Fruit fly (Drosophila melanogaster) whole organism, wandering third instar larva: ENCODE measurements around the gene cher.

Experiments
- CG32264 ChIP-seq: fragments of 200-800 bp; sonication (Bioruptor generic); optimal IDR thresholded peaks from 2 replicates; lab custom pipeline; 2016; ENCODE audit warnings: missing biosample characterization, missing genetic modification characterization
- CG9705 ChIP-seq: fragments of 200-800 bp; sonication (Bioruptor generic); optimal IDR thresholded peaks from 2 replicates; lab custom pipeline; 2018; ENCODE audit warnings: missing biosample characterization, mild to moderate bottlenecking, missing genetic modification characterization
- Dfd ChIP-seq: fragments of >200 bp; optimal IDR thresholded peaks from 2 replicates; lab custom pipeline; 2017; ENCODE audit warnings: missing biosample characterization, missing genetic modification characterization
- Dif ChIP-seq: fragments of 200-275, 200-300 bp; sonication (Bioruptor generic); optimal IDR thresholded peaks from 2 replicates; lab custom pipeline; 2018; ENCODE audit warnings: missing biosample characterization, missing genetic modification characterization; ENCODE audit not compliant: partially characterized antibody
- GATAd ChIP-seq: sonication (Bioruptor generic); optimal IDR thresholded peaks from 2 replicates; lab custom pipeline; 2016; ENCODE audit warnings: missing biosample characterization, missing genetic modification characterization
- HLH106 ChIP-seq: fragments of 200-800 bp; optimal IDR thresholded peaks from 3 replicates; lab custom pipeline; 2019; ENCODE audit warnings: missing biosample characterization, mild to moderate bottlenecking, missing genetic modification characterization, moderate library complexity
- Hnf4 ChIP-seq: fragments of 200-800 bp; sonication (Bioruptor generic); optimal IDR thresholded peaks from 2 replicates; lab custom pipeline; 2016; ENCODE audit warnings: missing biosample characterization, mild to moderate bottlenecking, missing genetic modification characterization
- Hr78 ChIP-seq: fragments of >200 bp; optimal IDR thresholded peaks from 2 replicates; lab custom pipeline; 2017; ENCODE audit warnings: missing biosample characterization, missing genetic modification characterization
- Jra ChIP-seq: sonication (Bioruptor generic); optimal IDR thresholded peaks from 2 replicates; lab custom pipeline; 2016; ENCODE audit warnings: missing biosample characterization, missing genetic modification characterization
- Myc ChIP-seq: fragments of >200 bp; optimal IDR thresholded peaks from 2 replicates; lab custom pipeline; 2017
- OdsH ChIP-seq: fragments of 200-800 bp; sonication (Bioruptor generic); optimal IDR thresholded peaks from 2 replicates; lab custom pipeline; 2016; ENCODE audit warnings: missing biosample characterization, mild to moderate bottlenecking, missing genetic modification characterization
- Rel ChIP-seq, 2 experiments: fragments of 200-800 bp; sonication (Bioruptor generic) in 1 of 2; optimal IDR thresholded peaks; 2 replicates in 1 of 2; 3 replicates in 1 of 2; lab custom pipeline; 2016 to 2019; ENCODE audit warnings: mild to moderate bottlenecking in 2 of 2, missing biosample characterization in 2 of 2, missing genetic modification characterization in 2 of 2, moderate library complexity in 1 of 2
- Sp1 ChIP-seq: fragments of 200-800 bp; sonication (Bioruptor generic); optimal IDR thresholded peaks from 3 replicates; lab custom pipeline; 2019; ENCODE audit warnings: missing biosample characterization, mild to moderate bottlenecking, missing genetic modification characterization, moderate library complexity
- Vsx2 ChIP-seq: fragments of 200-300, 225-300 bp; sonication (Bioruptor generic); optimal IDR thresholded peaks from 2 replicates; lab custom pipeline; 2018; ENCODE audit warnings: missing biosample characterization, missing genetic modification characterization; ENCODE audit not compliant: partially characterized antibody
- br ChIP-seq: fragments of 200-800 bp; sonication (Bioruptor generic); optimal IDR thresholded peaks from 2 replicates; lab custom pipeline; 2016; ENCODE audit warnings: missing biosample characterization, missing genetic modification characterization
- brk ChIP-seq: fragments of 200-800 bp; sonication (Bioruptor generic); optimal IDR thresholded peaks from 2 replicates; lab custom pipeline; 2016; ENCODE audit warnings: missing biosample characterization, mild to moderate bottlenecking, missing genetic modification characterization
- dl ChIP-seq, 2 experiments: fragments of 175-275, 200-275 bp in 1 of 2; fragments of 200-275 bp in 1 of 2; sonication (Bioruptor generic); optimal IDR thresholded peaks; lab custom pipeline; 2018; ENCODE audit warnings: mild to moderate bottlenecking in 2 of 2, missing biosample characterization in 2 of 2, missing genetic modification characterization in 2 of 2, moderate library complexity in 2 of 2; ENCODE audit not compliant: partially characterized antibody in 2 of 2, insufficient read depth in 1 of 2
- dmrt93B ChIP-seq: fragments of 200-800 bp; sonication (Bioruptor generic); optimal IDR thresholded peaks from 2 replicates; lab custom pipeline; 2018; ENCODE audit warnings: missing biosample characterization, mild to moderate bottlenecking, missing genetic modification characterization
- dsf ChIP-seq: sonication (Bioruptor generic); optimal IDR thresholded peaks from 2 replicates; lab custom pipeline; 2016; ENCODE audit warnings: missing biosample characterization, missing genetic modification characterization, borderline replicate concordance
- ey ChIP-seq: fragments of 200-800 bp; sonication (Bioruptor generic); optimal IDR thresholded peaks from 2 replicates; lab custom pipeline; 2016; ENCODE audit warnings: missing biosample characterization, missing genetic modification characterization
- foxo ChIP-seq, 2 experiments: fragments of 200-800 bp; sonication (Bioruptor generic); optimal IDR thresholded peaks; 2 replicates in 1 of 2; 3 replicates in 1 of 2; lab custom pipeline; 2016 to 2017; ENCODE audit warnings: missing biosample characterization in 2 of 2, missing genetic modification characterization in 2 of 2
- fru ChIP-seq: fragments of 200-800 bp; sonication (Bioruptor generic); optimal IDR thresholded peaks from 3 replicates; lab custom pipeline; 2016; ENCODE audit warnings: missing biosample characterization, mild to moderate bottlenecking, missing genetic modification characterization
- h ChIP-seq: fragments of 200-800 bp; sonication (Bioruptor generic); optimal IDR thresholded peaks from 3 replicates; lab custom pipeline; 2016; ENCODE audit warnings: missing biosample characterization, mild to moderate bottlenecking, missing genetic modification characterization
- jim ChIP-seq: fragments of 175-275, 200-325 bp; sonication (Bioruptor generic); optimal IDR thresholded peaks from 2 replicates; lab custom pipeline; 2016; ENCODE audit warnings: missing biosample characterization, mild to moderate bottlenecking, missing genetic modification characterization
- lola ChIP-seq: fragments of >200 bp; optimal IDR thresholded peaks from 2 replicates; lab custom pipeline; 2017; ENCODE audit warnings: missing biosample characterization, missing genetic modification characterization
- pan ChIP-seq: fragments of >200 bp; optimal IDR thresholded peaks from 2 replicates; lab custom pipeline; 2017
- psq ChIP-seq: fragments of 200-800 bp; sonication (Bioruptor generic); optimal IDR thresholded peaks from 3 replicates; lab custom pipeline; 2017; ENCODE audit warnings: missing biosample characterization, mild to moderate bottlenecking, missing genetic modification characterization, moderate library complexity
- sage ChIP-seq: fragments of 200-800 bp; sonication (Bioruptor generic); optimal IDR thresholded peaks from 2 replicates; lab custom pipeline; 2016; ENCODE audit warnings: missing biosample characterization, mild to moderate bottlenecking, missing genetic modification characterization
- tai ChIP-seq: sonication (Bioruptor generic); optimal IDR thresholded peaks from 2 replicates; lab custom pipeline; 2016; ENCODE audit warnings: missing biosample characterization, missing genetic modification characterization
- usp ChIP-seq: fragments of >200 bp; optimal IDR thresholded peaks from 2 replicates; lab custom pipeline; 2017; ENCODE audit warnings: missing biosample characterization, missing genetic modification characterization

cher gene

DNA sequence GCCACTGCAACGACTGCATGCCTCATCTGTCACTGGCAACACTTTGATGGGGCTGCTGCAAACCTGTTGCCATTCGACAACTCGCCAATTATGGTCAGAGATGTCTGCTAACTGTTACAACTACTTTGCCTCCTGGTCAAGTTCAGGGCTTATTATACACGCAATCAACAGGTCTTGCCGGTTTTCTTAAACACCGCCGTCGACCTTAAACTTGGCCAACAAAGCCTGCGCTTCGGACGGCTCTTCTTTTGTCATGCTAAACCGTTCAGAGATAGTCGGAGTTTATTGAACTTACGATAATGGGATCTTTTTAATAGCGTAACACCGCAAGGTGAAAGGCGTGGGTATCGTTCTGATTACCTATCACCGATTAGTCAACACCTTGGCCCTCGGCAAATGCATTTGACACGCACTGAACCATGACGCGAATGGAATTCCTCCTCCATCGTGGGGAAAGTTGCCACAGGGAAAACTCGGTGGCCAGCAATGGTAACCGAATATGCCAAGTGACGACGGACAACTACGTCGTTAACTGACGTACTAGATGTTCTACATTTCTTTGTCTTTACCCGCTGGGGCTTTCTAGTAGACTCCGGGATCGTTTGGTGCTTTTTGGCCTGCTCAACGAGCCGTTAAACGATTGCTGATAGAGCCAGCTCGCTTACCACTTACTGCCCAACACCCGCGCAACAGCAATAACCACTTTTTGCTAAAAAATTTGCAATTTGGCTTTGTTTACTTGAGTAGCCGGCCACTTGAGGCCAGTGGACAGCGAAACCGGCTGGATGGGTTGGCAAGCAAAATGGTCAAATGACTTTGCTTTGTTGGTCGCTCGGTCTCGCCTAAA, 14.1 kb downstream of the cher start:
- no peak for TF ChIP-seq GATAd (GFP tag; lab: Kevin White, UChicago)
- TF ChIP-seq Myc = no peak
- peak; percentile 35 for TF ChIP-seq Vsx2
- no peak for TF ChIP-seq Dfd (GFP tag; lab: Kevin White, UChicago)
- TF ChIP-seq jim (GFP tag; lab: Kevin White, UChicago) = no peak
- no peak for TF ChIP-seq Rel (GFP tag; optimal IDR thresholded peaks at IDR 0.05; lab: Kevin White, UChicago)
- TF ChIP-seq Rel (tag; optimal IDR thresholded peaks at IDR 0.05; lab: Kevin White, UChicago) = peak; percentile 62
- no peak for TF ChIP-seq Hr78
- TF ChIP-seq h = peak; percentile 58

DNA sequence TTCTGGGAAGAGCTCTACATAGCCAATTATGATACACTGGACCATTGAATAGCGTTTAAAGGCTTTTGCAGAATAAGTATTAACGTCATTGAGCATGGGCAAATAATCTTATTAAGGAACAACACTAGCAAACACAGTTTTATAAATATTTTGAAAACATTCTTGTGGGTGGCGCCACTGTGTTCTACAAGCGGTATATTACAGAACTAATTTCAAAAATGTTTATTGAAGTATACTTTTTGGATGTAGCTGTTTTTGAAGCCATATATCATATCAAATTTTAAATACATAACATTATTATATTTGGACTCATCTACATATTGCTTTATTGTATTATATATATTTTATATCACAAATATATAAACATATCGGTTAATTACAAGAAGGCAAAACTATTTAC, 16.3 kb downstream of the cher start:
- peak; percentile 58 for TF ChIP-seq Myc
- TF ChIP-seq br (GFP tag; lab: Kevin White, UChicago) = no peak

DNA sequence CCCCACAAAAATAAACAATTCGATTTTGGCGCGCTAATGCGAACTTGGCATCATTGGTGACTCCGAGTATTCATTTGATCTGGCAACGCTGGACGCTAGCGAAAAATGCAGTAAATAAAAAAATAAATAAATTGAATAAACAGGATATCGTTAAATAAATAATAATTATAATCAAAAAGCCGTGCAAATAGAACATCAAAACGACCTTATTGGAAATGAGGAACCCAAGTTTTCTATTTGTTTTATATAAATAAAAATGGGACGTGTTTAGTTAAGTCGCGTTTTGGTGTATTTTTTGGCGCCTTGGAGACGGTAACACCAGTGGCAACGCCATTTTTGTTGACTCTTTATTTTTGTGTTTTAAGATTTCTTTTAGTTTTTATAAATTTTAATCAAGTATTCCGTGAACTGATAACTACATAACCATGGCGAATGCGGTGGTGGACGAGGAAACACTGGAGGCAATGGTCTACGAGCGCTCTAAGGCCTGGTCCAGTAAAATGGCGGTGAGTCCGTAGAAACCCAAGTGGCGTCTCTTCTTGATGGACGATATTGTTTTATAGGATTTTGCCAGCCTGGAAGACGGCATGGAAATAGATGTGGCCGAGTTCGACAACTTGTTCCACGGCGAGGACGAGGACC, 37.1 kb downstream of the cher start, which contains the start of gene cal1:
cal1 (plus strand) TSS at position 304 of the 642 bp plus-strand sequence.
- TF ChIP-seq lola (GFP tag; lab: Kevin White, UChicago) = no peak
- peak; percentile 32 for TF ChIP-seq Dif (GFP tag; lab: Kevin White, UChicago)
- TF ChIP-seq Rel (GFP tag; optimal IDR thresholded peaks at IDR 0.05; lab: Kevin White, UChicago) = no peak
- peak; percentile 83 for TF ChIP-seq Rel (tag; optimal IDR thresholded peaks at IDR 0.05; lab: Kevin White, UChicago)

DNA sequence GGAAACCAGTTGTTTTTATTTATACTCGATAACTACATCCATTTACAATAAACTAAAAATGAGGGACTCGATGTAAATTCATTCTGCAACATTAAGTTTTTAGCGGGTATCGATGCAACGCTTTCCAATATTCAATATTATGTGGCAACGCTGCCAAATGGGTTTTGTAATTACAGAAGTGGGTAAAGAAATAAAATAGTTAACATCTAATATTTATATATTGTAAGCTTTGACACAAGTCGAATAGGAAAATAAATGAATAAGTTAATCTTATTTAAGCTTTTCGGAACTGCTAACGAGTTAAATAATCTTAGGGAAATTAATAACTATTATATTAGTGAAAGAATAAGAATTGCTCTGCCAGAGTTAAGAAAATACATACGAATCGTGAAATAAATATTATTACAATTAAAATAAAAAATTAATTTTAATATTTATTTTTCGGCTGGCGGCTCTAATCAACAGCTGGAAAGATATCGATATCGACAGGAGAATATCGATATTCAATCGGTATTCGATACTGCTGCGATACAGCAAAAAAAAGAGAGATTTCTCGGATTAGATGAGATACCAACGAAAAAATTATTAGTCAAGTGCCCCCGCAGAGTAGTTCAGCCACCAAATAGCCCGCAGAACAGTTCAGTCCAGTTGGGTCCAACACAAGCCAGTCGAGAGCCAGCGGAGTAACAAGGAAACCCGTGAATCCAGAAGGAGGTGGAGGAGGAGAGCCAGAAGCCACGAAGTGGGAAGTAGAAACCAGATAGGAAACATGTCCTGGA, 40.0 kb downstream of the cher start, which contains the start of gene GckIII:
GckIII (plus strand) TSS at position 485 of the 779 bp plus-strand sequence.
- TF ChIP-seq Rel (GFP tag; optimal IDR thresholded peaks at IDR 0.05; lab: Kevin White, UChicago) (no peak), Rel (tag; optimal IDR thresholded peaks at IDR 0.05; lab: Kevin White, UChicago) (peak; percentile 5), GATAd (GFP tag; lab: Kevin White, UChicago) (no peak), usp (GFP tag; lab: Kevin White, UChicago) (no peak)

DNA sequence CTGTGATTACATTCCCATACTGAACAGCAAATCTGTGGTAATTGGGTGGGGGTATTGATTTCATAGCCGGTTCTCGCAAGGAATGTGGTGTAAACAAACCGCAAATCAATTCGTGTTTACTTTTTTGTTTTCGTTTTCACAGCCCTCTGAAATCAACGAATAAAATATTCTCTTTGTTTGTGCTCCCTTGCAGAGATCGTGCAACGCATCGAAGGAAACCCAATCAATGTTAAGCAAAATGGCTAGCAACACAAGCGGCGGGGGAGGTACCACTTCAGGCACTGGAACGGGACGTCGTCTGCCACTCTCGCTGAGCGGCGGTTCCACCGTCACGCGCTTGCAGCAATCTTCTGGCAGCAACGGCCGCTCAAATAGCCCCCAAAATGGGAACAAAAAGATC, 42.7 kb downstream of the cher start:
- no peak for TF ChIP-seq dmrt93B (GFP tag; lab: Kevin White, UChicago)
- no peak for TF ChIP-seq pan (lab: Kevin White, UChicago)
- TF ChIP-seq, all 38 proteins: peak for 0

DNA sequence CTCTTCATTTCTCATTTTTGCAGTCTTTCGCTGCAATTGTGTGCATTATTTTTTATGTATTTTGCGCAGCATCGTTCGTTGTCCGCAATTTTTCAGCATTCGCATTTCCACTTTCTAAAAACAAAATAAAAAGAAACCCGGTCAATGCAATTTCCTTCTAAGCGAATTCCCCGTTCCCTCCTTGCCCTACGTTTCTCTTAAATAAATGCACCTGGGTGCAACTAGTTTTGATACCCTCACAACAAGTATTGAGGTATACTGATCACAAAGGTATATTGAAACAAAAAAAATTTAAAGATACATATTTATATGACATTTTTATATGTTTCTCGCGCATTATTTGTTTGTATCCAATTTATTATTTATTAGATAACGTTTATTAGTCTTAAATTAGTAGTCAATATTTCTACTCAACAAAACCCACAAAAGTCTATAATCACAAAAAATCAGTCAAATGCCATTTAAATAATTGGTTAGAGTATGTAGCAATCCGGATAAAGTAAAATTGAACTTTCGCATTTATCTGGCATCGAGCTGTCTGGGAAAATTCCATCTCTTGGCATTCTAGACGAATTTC, 43.7 kb downstream of the cher start:
- TF ChIP-seq Sp1 (peak; percentile 4), dmrt93B (GFP tag; lab: Kevin White, UChicago) (no peak), Hr78 (no peak), HLH106 (tag; lab: Kevin White, UChicago) (peak; percentile 18), ey (GFP tag; lab: Kevin White, UChicago) (no peak), pan (lab: Kevin White, UChicago) (no peak), sage (GFP tag; lab: Kevin White, UChicago) (no peak)

DNA sequence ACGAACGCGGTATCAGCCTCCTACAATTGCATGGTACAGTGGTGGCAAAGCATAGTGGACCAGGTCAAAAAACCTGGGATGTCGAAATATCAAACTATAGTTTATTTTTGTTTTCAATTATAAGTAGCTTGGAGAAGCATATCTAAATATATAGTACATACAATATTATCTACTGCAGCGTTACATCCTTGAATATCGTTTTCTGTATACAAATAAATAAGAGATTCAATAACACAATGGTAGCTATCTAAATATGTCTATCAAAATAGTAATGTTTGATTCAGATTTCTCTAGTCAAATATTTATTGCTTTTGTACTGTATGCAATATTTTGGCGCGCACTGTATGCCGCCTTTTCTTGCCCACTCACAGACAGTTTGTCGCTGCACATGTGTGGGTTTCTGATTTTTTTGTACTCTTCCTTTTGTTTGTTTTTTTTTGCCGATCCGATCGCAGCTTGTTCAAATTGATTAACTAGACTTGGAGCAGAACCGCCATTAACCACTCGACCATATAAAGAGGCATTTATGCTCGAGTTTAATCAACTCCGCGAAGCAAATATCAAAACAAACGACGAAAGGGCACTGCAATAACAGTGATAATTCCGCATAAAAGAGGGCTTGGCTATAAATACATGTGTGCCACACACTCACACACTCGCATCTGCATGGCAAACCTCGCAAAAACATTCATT, 44.4 kb downstream of the cher start:
- TF ChIP-seq Hnf4 (peak; percentile 86), usp (GFP tag; lab: Kevin White, UChicago) (no peak), CG9705 (GFP tag; lab: Kevin White, UChicago) (peak; percentile 86), Dfd (GFP tag; lab: Kevin White, UChicago) (no peak), Jra (peak; percentile 74), jim (GFP tag; lab: Kevin White, UChicago) (no peak), CG32264 (GFP tag; lab: Kevin White, UChicago) (peak; percentile 79), brk (GFP tag; lab: Kevin White, UChicago) (no peak), h (peak; percentile 93), GATAd (GFP tag; lab: Kevin White, UChicago) (peak; percentile 30), psq (GFP tag; lab: Kevin White, UChicago) (peak; percentile 89), dl (GFP tag; optimal IDR thresholded peaks at IDR 0.05; lab: Kevin White, UChicago; ENCODE audit: insufficient read depth in 1 of 2, partially characterized antibody in 2 of 2) (no peak), foxo (GFP tag; optimal IDR thresholded peaks at IDR 0.05; lab: Kevin White, UChicago) (peak; percentile 83 to 94), tai (GFP tag; lab: Kevin White, UChicago) (no peak), br (GFP tag; lab: Kevin White, UChicago) (peak; percentile 93), ey (GFP tag; lab: Kevin White, UChicago) (peak; percentile 88), dsf (GFP tag; lab: Kevin White, UChicago) (peak; percentile 59), fru (GFP tag; lab: Kevin White, UChicago) (peak; percentile 94), OdsH (GFP tag; lab: Kevin White, UChicago) (peak; percentile 92), dmrt93B (GFP tag; lab: Kevin White, UChicago) (peak; percentile 90)
